Worm (Caenorhabditis elegans): ENCODE measurements around the gene clc-31.
A peak's percentile ranks its signal among the peaks of the same experiment; 100 is the strongest.

The clc-31 gene

ce11 chrII:325639-326350, 14.5 kb upstream of the clc-31 start, which contains the start of gene sgcb-1:
sgcb-1 (plus strand) TSS chrII:326300.
- TF ChIP-seq gmeb-1 (tag; optimal IDR thresholded peaks at IDR 0.05) (no peak), C34F6.9 (tag; optimal IDR thresholded peaks at IDR 0.05) (no peak), nhr-129 (tag; optimal IDR thresholded peaks at IDR 0.05) (peak; percentile 34), nhr-77 (tag; optimal IDR thresholded peaks at IDR 0.05) (no peak), F13H6.1 (tag; optimal IDR thresholded peaks at IDR 0.05) (no peak), lin-11 (tag; optimal IDR thresholded peaks at IDR 0.05) (no peak), alr-1 (tag; optimal IDR thresholded peaks at IDR 0.05) (no peak), mdl-1 (tag; optimal IDR thresholded peaks at IDR 0.05) (no peak), nhr-10 (tag; optimal IDR thresholded peaks at IDR 0.05) (no peak)

- TF ChIP-seq lin-39 (tag; optimal IDR thresholded peaks at IDR 0.05): no peak
- no peak for TF ChIP-seq nhr-11 (tag; optimal IDR thresholded peaks at IDR 0.05)
- TF ChIP-seq lin-11 (tag; optimal IDR thresholded peaks at IDR 0.05): no peak
- no peak for TF ChIP-seq unc-39 (tag; optimal IDR thresholded peaks at IDR 0.05)
- TF ChIP-seq sma-3 (GFP tag; optimal IDR thresholded peaks at IDR 0.05): no peak
- no peak for TF ChIP-seq ceh-82 (tag; optimal IDR thresholded peaks at IDR 0.05)
- no peak for TF ChIP-seq nhr-21 (tag; optimal IDR thresholded peaks at IDR 0.05)
- no peak for TF ChIP-seq ztf-11 (tag; optimal IDR thresholded peaks at IDR 0.05)
- TF ChIP-seq mbf-1 (tag; optimal IDR thresholded peaks at IDR 0.05): no peak
- no peak for TF ChIP-seq elt-3 (tag; optimal IDR thresholded peaks at IDR 0.05)
- TF ChIP-seq elt-1 (tag; optimal IDR thresholded peaks at IDR 0.05): no peak
Observed at ce11 chrII:332419-332818, 7.9 kb upstream of the clc-31 start, which contains the start of gene cbn-1. cbn-1 (minus strand) TSS chrII:332519.

- TF ChIP-seq ztf-4 (tag; optimal IDR thresholded peaks at IDR 0.05): no peak
- peak; percentile 18 for TF ChIP-seq fos-1 (tag; optimal IDR thresholded peaks at IDR 0.05)
Observed at ce11 chrII:333853-334449, 6.4 kb upstream of the clc-31 start.

ce11 chrII:334828-335227, 5.5 kb upstream of the clc-31 start:
- TF ChIP-seq nhr-21 (tag; optimal IDR thresholded peaks at IDR 0.05) (peak; percentile 23), alr-1 (tag; optimal IDR thresholded peaks at IDR 0.05) (no peak)

- TF ChIP-seq nhr-10 (tag; optimal IDR thresholded peaks at IDR 0.05) (no peak), aly-2 (tag; optimal IDR thresholded peaks at IDR 0.05) (no peak), unc-55 (GFP tag; optimal IDR thresholded peaks at IDR 0.05) (no peak), unc-62 (GFP tag; optimal IDR thresholded peaks at IDR 0.05) (no peak), egl-27 (tag; optimal IDR thresholded peaks at IDR 0.05) (no peak), sma-9 (GFP tag; optimal IDR thresholded peaks at IDR 0.05) (no peak), sma-9 (tag; optimal IDR thresholded peaks at IDR 0.05) (no peak), elt-3 (tag; optimal IDR thresholded peaks at IDR 0.05) (no peak), ztf-11 (tag; optimal IDR thresholded peaks at IDR 0.05) (no peak), sem-4 (tag; optimal IDR thresholded peaks at IDR 0.05) (no peak), ama-1 (optimal IDR thresholded peaks at IDR 0.05) (no peak), nhr-129 (tag; optimal IDR thresholded peaks at IDR 0.05) (no peak), alr-1 (tag; optimal IDR thresholded peaks at IDR 0.05) (no peak), nhr-237 (tag; optimal IDR thresholded peaks at IDR 0.05) (no peak), nhr-11 (tag; optimal IDR thresholded peaks at IDR 0.05) (no peak), lin-39 (tag; optimal IDR thresholded peaks at IDR 0.05) (no peak), ztf-1 (GFP tag; conservative IDR thresholded peaks at IDR 0.05) (no peak), unc-39 (tag; optimal IDR thresholded peaks at IDR 0.05) (no peak)
Observed at ce11 chrII:337233-337832, 3.0 kb upstream of the clc-31 start, which contains the start of gene cpn-2. cpn-2 (plus strand) TSS chrII:337782.

- no peak for TF ChIP-seq lin-11 (tag; optimal IDR thresholded peaks at IDR 0.05)
- no peak for TF ChIP-seq ztf-11 (tag; optimal IDR thresholded peaks at IDR 0.05)
- no peak for TF ChIP-seq sma-9 (GFP tag; optimal IDR thresholded peaks at IDR 0.05)
- TF ChIP-seq sma-9 (tag; optimal IDR thresholded peaks at IDR 0.05): no peak
- TF ChIP-seq nhr-77 (tag; optimal IDR thresholded peaks at IDR 0.05): no peak
- no peak for TF ChIP-seq aly-2 (tag; optimal IDR thresholded peaks at IDR 0.05)
- no peak for TF ChIP-seq sma-3 (GFP tag; optimal IDR thresholded peaks at IDR 0.05)
- no peak for TF ChIP-seq nhr-25 (tag; optimal IDR thresholded peaks at IDR 0.05)
- TF ChIP-seq snpc-4 (tag; optimal IDR thresholded peaks at IDR 0.05): no peak
Observed at ce11 chrII:340714-341113, 390 bp downstream of the clc-31 start.
